Worm (Caenorhabditis elegans) whole organism, mixed stage, embryonic: ENCODE results near the gene chil-21.

ENCODE experiments used
- M03D4.4 ChIP-seq: sonication (generic microtip); optimal IDR thresholded peaks from 2 replicates; lab custom pipeline; 2017; ENCODE audit warnings: mild to moderate bottlenecking, missing genetic modification characterization, missing compliant biosample characterization
- bed-3 ChIP-seq: fragments of 200-800 bp; sonication (Bioruptor generic); optimal IDR thresholded peaks from 3 replicates; lab custom pipeline; 2018; ENCODE audit warnings: mild to moderate bottlenecking, missing genetic modification characterization, moderate library complexity, missing compliant biosample characterization
- blmp-1 ChIP-seq: fragments of 150-350 bp; optimal IDR thresholded peaks from 2 replicates; lab custom pipeline; 2014; ENCODE audit warnings: missing biosample characterization, missing genetic modification characterization
- ceh-39 ChIP-seq: fragments of 150-350 bp; optimal IDR thresholded peaks from 2 replicates; lab custom pipeline; 2014; ENCODE audit warnings: missing biosample characterization, missing genetic modification characterization
- ceh-43 ChIP-seq: fragments of 200-800 bp; sonication (Bioruptor generic); optimal IDR thresholded peaks from 2 replicates; lab custom pipeline; 2018; ENCODE audit warnings: mild to moderate bottlenecking, missing genetic modification characterization, moderate library complexity, missing compliant biosample characterization
- ceh-83 ChIP-seq: fragments of 200-800 bp; sonication (Bioruptor generic); optimal IDR thresholded peaks from 2 replicates; lab custom pipeline; 2018; ENCODE audit warnings: mild to moderate bottlenecking, missing genetic modification characterization, missing compliant biosample characterization
- ces-1 ChIP-seq: fragments of 150-350 bp; optimal IDR thresholded peaks from 2 replicates; lab custom pipeline; 2014; ENCODE audit warnings: missing biosample characterization, missing genetic modification reagents, missing genetic modification characterization
- cnd-1 ChIP-seq: fragments of 200-800 bp; sonication (Bioruptor generic); optimal IDR thresholded peaks from 2 replicates; lab custom pipeline; 2018; ENCODE audit warnings: mild to moderate bottlenecking, missing genetic modification characterization, missing compliant biosample characterization
- drap-1 ChIP-seq: fragments of 200-800 bp; sonication (Bioruptor generic); optimal IDR thresholded peaks from 3 replicates; lab custom pipeline; 2018; ENCODE audit warnings: mild to moderate bottlenecking, missing genetic modification characterization, missing compliant biosample characterization
- elt-1 ChIP-seq: sonication (generic microtip); optimal IDR thresholded peaks from 2 replicates; lab custom pipeline; 2017; ENCODE audit warnings: missing genetic modification characterization, mild to moderate bottlenecking, missing compliant biosample characterization, antibody characterized with exemption, moderate library complexity, borderline replicate concordance; ENCODE audit not compliant: insufficient read depth
- elt-3 ChIP-seq: fragments of 150-350 bp; optimal IDR thresholded peaks from 2 replicates; lab custom pipeline; 2014; ENCODE audit warnings: missing biosample characterization, missing genetic modification characterization
- flh-1 ChIP-seq: fragments of 200-800 bp; sonication (Bioruptor generic); optimal IDR thresholded peaks from 2 replicates; lab custom pipeline; 2018; ENCODE audit warnings: mild to moderate bottlenecking, missing genetic modification characterization, moderate library complexity, missing compliant biosample characterization
- ham-2 ChIP-seq: fragments of 200-800 bp; sonication (Bioruptor generic); optimal IDR thresholded peaks from 2 replicates; lab custom pipeline; 2018; ENCODE audit warnings: mild to moderate bottlenecking, missing genetic modification characterization, missing compliant biosample characterization
- hlh-1 ChIP-seq: fragments of 150-350 bp; optimal IDR thresholded peaks from 2 replicates; lab custom pipeline; 2014; ENCODE audit warnings: missing biosample characterization, missing genetic modification reagents, missing genetic modification characterization
- lin-13 ChIP-seq: fragments of 150-350 bp; optimal IDR thresholded peaks from 2 replicates; lab custom pipeline; 2014; ENCODE audit warnings: missing biosample characterization, missing genetic modification characterization
- lsy-2 ChIP-seq: fragments of 150-350 bp; optimal IDR thresholded peaks from 2 replicates; lab custom pipeline; 2014; ENCODE audit warnings: missing biosample characterization, missing genetic modification characterization
- mab-5 ChIP-seq: fragments of 150-350 bp; optimal IDR thresholded peaks from 2 replicates; lab custom pipeline; 2014; ENCODE audit warnings: missing biosample characterization, missing genetic modification characterization
- mep-1 ChIP-seq: fragments of 150-350 bp; optimal IDR thresholded peaks from 2 replicates; lab custom pipeline; 2017; ENCODE audit warnings: missing biosample characterization, missing genetic modification reagents, missing genetic modification characterization, inconsistent platforms
- mls-2 ChIP-seq: sonication (generic microtip); optimal IDR thresholded peaks from 2 replicates; lab custom pipeline; 2016; ENCODE audit warnings: mild to moderate bottlenecking, missing genetic modification characterization, moderate library complexity, missing compliant biosample characterization
- nhr-2 ChIP-seq: fragments of 150-350 bp; optimal IDR thresholded peaks from 2 replicates; lab custom pipeline; 2014; ENCODE audit warnings: missing biosample characterization, missing genetic modification characterization
- nhr-237 ChIP-seq: fragments of 150-350 bp; optimal IDR thresholded peaks from 2 replicates; lab custom pipeline; 2014; ENCODE audit warnings: missing biosample characterization, missing genetic modification characterization
- nhr-28 ChIP-seq: fragments of 150-350 bp; optimal IDR thresholded peaks from 2 replicates; lab custom pipeline; 2014; ENCODE audit warnings: missing biosample characterization, missing genetic modification characterization
- nhr-76 ChIP-seq: sonication (generic microtip); optimal IDR thresholded peaks from 2 replicates; lab custom pipeline; 2017; ENCODE audit warnings: missing biosample characterization, missing genetic modification characterization
- pha-4 ChIP-seq: fragments of 150-350 bp; optimal IDR thresholded peaks from 2 replicates; lab custom pipeline; 2018; ENCODE audit warnings: missing biosample characterization, missing genetic modification reagents, missing genetic modification characterization
- sem-2 ChIP-seq: fragments of 200-800 bp; sonication (Bioruptor generic); optimal IDR thresholded peaks from 2 replicates; lab custom pipeline; 2018; ENCODE audit warnings: mild to moderate bottlenecking, missing genetic modification characterization, missing compliant biosample characterization
- snpc-4 ChIP-seq: fragments of 150-350 bp; optimal IDR thresholded peaks from 2 replicates; lab custom pipeline; 2014; ENCODE audit warnings: missing biosample characterization, missing genetic modification characterization
- sptf-1 ChIP-seq: sonication (generic microtip); optimal IDR thresholded peaks from 2 replicates; lab custom pipeline; 2017; ENCODE audit warnings: mild to moderate bottlenecking, missing genetic modification characterization, moderate library complexity, missing compliant biosample characterization
- tbx-8 ChIP-seq: fragments of 200-800 bp; sonication (Bioruptor generic); optimal IDR thresholded peaks from 2 replicates; lab custom pipeline; 2018; ENCODE audit warnings: mild to moderate bottlenecking, missing genetic modification characterization, moderate library complexity, missing compliant biosample characterization
- unc-120 ChIP-seq: sonication (generic microtip); optimal IDR thresholded peaks from 2 replicates; lab custom pipeline; 2017; ENCODE audit warnings: missing genetic modification characterization, missing compliant biosample characterization; ENCODE audit not compliant: poor library complexity, severe bottlenecking
- unc-39 ChIP-seq: fragments of 150-350 bp; optimal IDR thresholded peaks from 2 replicates; lab custom pipeline; 2014; ENCODE audit warnings: missing biosample characterization, missing genetic modification characterization
- unc-62 ChIP-seq: fragments of 150-350 bp; optimal IDR thresholded peaks from 2 replicates; lab custom pipeline; 2014; ENCODE audit warnings: missing biosample characterization, missing genetic modification reagents, missing genetic modification characterization
- zip-8 ChIP-seq: fragments of 150-350 bp; optimal IDR thresholded peaks from 2 replicates; lab custom pipeline; 2014; ENCODE audit warnings: missing biosample characterization, missing genetic modification characterization
- ztf-11 ChIP-seq: fragments of 150-350 bp; optimal IDR thresholded peaks from 2 replicates; lab custom pipeline; 2014; ENCODE audit warnings: missing biosample characterization, missing genetic modification characterization

Gene chil-21

ce11 chrII:9443522-9443921, 18.3 kb downstream of the chil-21 start, which contains the start of gene chil-15:
Gene chil-15 (minus strand): TSS chrII:9443622.
- TF ChIP-seq unc-120 (tag; lab: Kevin White, UChicago) (no peak), bed-3 (no peak), snpc-4 (tag; lab: Kevin White, UChicago) (no peak), hlh-1 (tag; lab: Kevin White, UChicago) (no peak), cnd-1 (tag; lab: Kevin White, UChicago) (no peak), mls-2 (tag; lab: Kevin White, UChicago) (no peak), drap-1 (no peak), zip-8 (no peak), blmp-1 (no peak), nhr-2 (tag; lab: Kevin White, UChicago) (no peak), mep-1 (tag; lab: Kevin White, UChicago) (no peak), lin-13 (tag; lab: Kevin White, UChicago) (no peak), pha-4 (no peak), sem-2 (GFP tag; lab: Kevin White, UChicago) (no peak), tbx-8 (GFP tag; lab: Kevin White, UChicago) (no peak), ham-2 (GFP tag; lab: Kevin White, UChicago) (no peak)

- TF ChIP-seq sem-2 (GFP tag; lab: Kevin White, UChicago) (no peak), blmp-1 (no peak), ceh-39 (no peak), elt-3 (tag; lab: Kevin White, UChicago) (no peak), zip-8 (no peak), tbx-8 (GFP tag; lab: Kevin White, UChicago) (no peak), flh-1 (GFP tag; lab: Kevin White, UChicago) (no peak), bed-3 (no peak), sptf-1 (no peak), unc-39 (no peak), lin-13 (tag; lab: Kevin White, UChicago) (no peak)
These were observed 19.9 kb downstream of the chil-21 start, which contains the start of gene chil-16 for ce11 chrII:9441838-9442237. Gene chil-16 (minus strand): TSS chrII:9441938.

- TF ChIP-seq snpc-4 (tag; lab: Kevin White, UChicago) (no peak), nhr-28 (tag; lab: Kevin White, UChicago) (no peak), lin-13 (tag; lab: Kevin White, UChicago) (no peak), pha-4 (no peak), sem-2 (GFP tag; lab: Kevin White, UChicago) (no peak)
These were observed 21.7 kb downstream of the chil-21 start, which contains the start of gene chil-17 for ce11 chrII:9440060-9440459. Gene chil-17 (minus strand): TSS chrII:9440160.

ce11 chrII:9438853-9439252, 22.9 kb downstream of the chil-21 start:
- no peak for TF ChIP-seq ceh-39
- TF ChIP-seq unc-62 (GFP tag; lab: Kevin White, UChicago), result no peak
- TF ChIP-seq ces-1, result no peak
- no peak for TF ChIP-seq M03D4.4 (tag; lab: Kevin White, UChicago)
- TF ChIP-seq snpc-4 (tag; lab: Kevin White, UChicago), result no peak
- TF ChIP-seq tbx-8 (GFP tag; lab: Kevin White, UChicago), result no peak
- no peak for TF ChIP-seq flh-1 (GFP tag; lab: Kevin White, UChicago)
- TF ChIP-seq unc-120 (tag; lab: Kevin White, UChicago), result no peak
- TF ChIP-seq elt-1 (tag; lab: Kevin White, UChicago), result no peak
- no peak for TF ChIP-seq blmp-1
- no peak for TF ChIP-seq nhr-76
- no peak for TF ChIP-seq ztf-11 (tag; lab: Kevin White, UChicago)
- TF ChIP-seq cnd-1 (tag; lab: Kevin White, UChicago), result no peak
- TF ChIP-seq mab-5 (tag; lab: Kevin White, UChicago), result no peak
- TF ChIP-seq unc-39, result no peak
- no peak for TF ChIP-seq zip-8
- TF ChIP-seq nhr-2 (tag; lab: Kevin White, UChicago), result no peak
- no peak for TF ChIP-seq lsy-2
- TF ChIP-seq nhr-28 (tag; lab: Kevin White, UChicago), result no peak

ce11 chrII:9438227-9438626, 23.6 kb downstream of the chil-21 start, which contains the start of gene chil-13:
Gene chil-13 (minus strand): TSS chrII:9438327.
- TF ChIP-seq sem-2 (GFP tag; lab: Kevin White, UChicago) (no peak), tbx-8 (GFP tag; lab: Kevin White, UChicago) (no peak), nhr-237 (no peak), bed-3 (no peak), flh-1 (GFP tag; lab: Kevin White, UChicago) (no peak), lin-13 (tag; lab: Kevin White, UChicago) (no peak), hlh-1 (tag; lab: Kevin White, UChicago) (no peak), cnd-1 (tag; lab: Kevin White, UChicago) (no peak), mab-5 (tag; lab: Kevin White, UChicago) (no peak), ceh-83 (GFP tag; lab: Kevin White, UChicago) (no peak), snpc-4 (tag; lab: Kevin White, UChicago) (no peak), sptf-1 (no peak), ztf-11 (tag; lab: Kevin White, UChicago) (no peak), M03D4.4 (tag; lab: Kevin White, UChicago) (no peak), nhr-28 (tag; lab: Kevin White, UChicago) (no peak), ceh-43 (GFP tag; lab: Kevin White, UChicago) (no peak), ham-2 (GFP tag; lab: Kevin White, UChicago) (no peak), mep-1 (tag; lab: Kevin White, UChicago) (no peak), elt-3 (tag; lab: Kevin White, UChicago) (no peak)
